Fruit fly (Drosophila melanogaster): ENCODE measurements around the gene mRpL47.

Gene mRpL47

dm6 chr3R:9563240-9563992, 47.7 kb upstream of the mRpL47 start, which contains the start of the genes CG9393 and Vps45 (continued):
- peak; percentile 63 for TF ChIP-seq E2f2 (GFP tag; IDR thresholded peaks at IDR 0.05)
- peak; percentile 26 for TF ChIP-seq psq (GFP tag; optimal IDR thresholded peaks at IDR 0.05)
- TF ChIP-seq Lpt (GFP tag; optimal IDR thresholded peaks at IDR 0.05): no peak
- peak; percentile 48 for TF ChIP-seq fd3F (GFP tag; optimal IDR thresholded peaks at IDR 0.05)
- TF ChIP-seq CG34376 (GFP tag; optimal IDR thresholded peaks at IDR 0.05): peak; percentile 72
- TF ChIP-seq schlank (tag; optimal IDR thresholded peaks at IDR 0.05): no peak
- TF ChIP-seq pnt (GFP tag; optimal IDR thresholded peaks at IDR 0.05): peak; percentile 50
- TF ChIP-seq hb (GFP tag; IDR thresholded peaks at IDR 0.05; ENCODE audit: partially characterized antibody): peak; percentile 93
- TF ChIP-seq Nf-YC (tag; optimal IDR thresholded peaks at IDR 0.05): peak; percentile 64
- peak; percentile 91 for TF ChIP-seq CG6791 (GFP tag; IDR thresholded peaks at IDR 0.05; ENCODE audit: partially characterized antibody)
- TF ChIP-seq jing (GFP tag; optimal IDR thresholded peaks at IDR 0.05): no peak
- peak; percentile 61 for TF ChIP-seq CG12942 (GFP tag; optimal IDR thresholded peaks at IDR 0.05)
- peak; percentile 41 for TF ChIP-seq Dp (GFP tag; optimal IDR thresholded peaks at IDR 0.05)
- peak; percentile 5 for TF ChIP-seq Neu2 (GFP tag; optimal IDR thresholded peaks at IDR 0.05; ENCODE audit: borderline replicate concordance)
- TF ChIP-seq ci (GFP tag; IDR thresholded peaks at IDR 0.05): no peak
- TF ChIP-seq prd (optimal IDR thresholded peaks at IDR 0.05): no peak
- peak; percentile 66 for TF ChIP-seq prd (GFP tag; IDR thresholded peaks at IDR 0.05)
- peak; percentile 81 for TF ChIP-seq CG14710 (tag; optimal IDR thresholded peaks at IDR 0.05)
- TF ChIP-seq CG3163 (GFP tag; optimal IDR thresholded peaks at IDR 0.05): peak; percentile 35
- no peak for TF ChIP-seq zfh1 (GFP tag; IDR thresholded peaks at IDR 0.05)
- no peak for TF ChIP-seq Sox100B (GFP tag; optimal IDR thresholded peaks at IDR 0.05)
- TF ChIP-seq klu (GFP tag; IDR thresholded peaks at IDR 0.05): peak; percentile 54
- no peak for TF ChIP-seq tio (GFP tag; optimal IDR thresholded peaks at IDR 0.05)
- TF ChIP-seq CG11723 (GFP tag; optimal IDR thresholded peaks at IDR 0.05): no peak
- TF ChIP-seq zen (tag; optimal IDR thresholded peaks at IDR 0.05): peak; percentile 51
- peak; percentile 78 for TF ChIP-seq CG7928 (GFP tag; optimal IDR thresholded peaks at IDR 0.05)
- TF ChIP-seq br (optimal IDR thresholded peaks at IDR 0.05): no peak
- no peak for TF ChIP-seq CG7357 (GFP tag; IDR thresholded peaks at IDR 0.05)
- no peak for TF ChIP-seq CG10147 (GFP tag; optimal IDR thresholded peaks at IDR 0.05)
- TF ChIP-seq tup (GFP tag; optimal IDR thresholded peaks at IDR 0.05): peak; percentile 25
- TF ChIP-seq CG11093 (GFP tag; IDR thresholded peaks at IDR 0.05): no peak
- TF ChIP-seq CG12104 (GFP tag; optimal IDR thresholded peaks at IDR 0.05): peak; percentile 27
- TF ChIP-seq nmo (GFP tag; optimal IDR thresholded peaks at IDR 0.05): peak; percentile 86
- no peak for TF ChIP-seq sqz (GFP tag; optimal IDR thresholded peaks at IDR 0.05)
- TF ChIP-seq sd (tag; optimal IDR thresholded peaks at IDR 0.05): no peak
- TF ChIP-seq HHEX (GFP tag; optimal IDR thresholded peaks at IDR 0.05): no peak
- no peak for TF ChIP-seq pita (GFP tag; optimal IDR thresholded peaks at IDR 0.05)
- TF ChIP-seq CG8089 (GFP tag; optimal IDR thresholded peaks at IDR 0.05): peak; percentile 46
- TF ChIP-seq so (GFP tag; IDR thresholded peaks at IDR 0.05): no peak
- no peak for TF ChIP-seq Nf-YA (GFP tag; IDR thresholded peaks at IDR 0.05)
- peak; percentile 65; the same call in 2 of the 4 replicates for TF ChIP-seq Gug (GFP tag; IDR thresholded peaks at IDR 0.05)
- 0 out of 3 replicates have a peak, but pooled peaks have one; percentile 7 for TF ChIP-seq Optix (GFP tag; IDR thresholded peaks at IDR 0.05)
- TF ChIP-seq sna (GFP tag; IDR thresholded peaks at IDR 0.05; ENCODE audit: partially characterized antibody): peak; percentile 90
- TF ChIP-seq NfI (GFP tag; optimal IDR thresholded peaks at IDR 0.05): peak; percentile 58
- TF ChIP-seq Hr39 (optimal IDR thresholded peaks at IDR 0.05): no peak
- no peak for TF ChIP-seq scrt (GFP tag; optimal IDR thresholded peaks at IDR 0.05)
- no peak for TF ChIP-seq org-1 (GFP tag; optimal IDR thresholded peaks at IDR 0.05)
- peak; percentile 27 for TF ChIP-seq gfzf (GFP tag; optimal IDR thresholded peaks at IDR 0.05)
- TF ChIP-seq CG10321 (GFP tag; IDR thresholded peaks at IDR 0.05): 0 out of 2 replicates have a peak, but pooled peaks have one; percentile 16
- no peak for TF ChIP-seq Asciz (GFP tag; optimal IDR thresholded peaks at IDR 0.05)
